Worm (Caenorhabditis elegans): ENCODE results near the gene C24H11.5.

Gene C24H11.5

DNA sequence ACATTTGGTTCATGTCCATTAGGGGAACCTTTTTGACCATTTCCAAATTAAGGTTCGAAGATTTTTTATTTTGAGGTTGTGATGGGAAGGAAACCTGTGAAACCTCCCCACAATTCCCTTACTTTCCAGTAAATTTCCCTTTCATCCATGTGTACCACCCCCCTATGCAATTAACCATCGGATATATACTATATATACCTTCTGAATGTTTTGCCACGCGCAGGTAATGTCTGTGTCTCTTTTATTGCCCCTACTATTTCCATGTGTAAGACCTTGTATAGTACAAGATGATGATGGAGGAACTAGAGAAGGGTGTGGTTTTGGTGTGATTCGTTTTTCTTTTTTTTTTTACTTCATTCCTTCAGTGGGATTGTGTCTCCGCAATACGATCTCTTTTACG, 34.6 kb downstream of the C24H11.5 start:
- TF ChIP-seq zag-1 (tag; optimal IDR thresholded peaks at IDR 0.05) (no peak), unc-62 (GFP tag; optimal IDR thresholded peaks at IDR 0.05) (no peak), nhr-25 (tag; optimal IDR thresholded peaks at IDR 0.05) (peak; percentile 45), elt-3 (tag; optimal IDR thresholded peaks at IDR 0.05) (no peak), ama-1 (optimal IDR thresholded peaks at IDR 0.05) (no peak), nhr-23 (tag; optimal IDR thresholded peaks at IDR 0.05) (peak; percentile 20)

DNA sequence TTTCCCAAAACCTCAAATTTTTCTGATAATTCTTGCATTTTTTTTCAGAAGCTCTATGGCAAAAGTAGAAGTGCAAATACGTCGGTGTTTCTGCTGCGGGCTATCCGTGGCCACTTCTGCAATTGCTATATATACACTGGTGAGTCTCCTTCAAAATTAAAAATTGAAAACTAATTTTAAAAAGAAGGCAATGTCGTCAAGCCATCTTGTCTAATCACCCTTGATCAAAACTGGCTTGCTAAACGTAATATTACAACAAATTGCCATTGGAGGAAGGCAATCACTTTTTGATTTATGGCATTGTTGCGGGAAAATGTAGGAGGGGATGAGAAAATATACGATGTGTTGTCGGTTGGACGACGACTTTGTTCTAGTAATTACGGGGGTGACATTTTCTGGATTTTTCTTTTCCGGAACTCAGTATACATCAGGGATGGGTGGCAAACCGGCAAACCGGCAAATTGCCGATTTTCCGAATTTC, 36.5 kb downstream of the C24H11.5 start, which contains the start of gene C18D11.1:
C18D11.1 (plus strand) TSS at position 51 of the 481 bp plus-strand sequence.
- TF ChIP-seq ceh-28 (tag; optimal IDR thresholded peaks at IDR 0.05) (no peak), nhr-25 (tag; optimal IDR thresholded peaks at IDR 0.05) (peak; percentile 67)

DNA sequence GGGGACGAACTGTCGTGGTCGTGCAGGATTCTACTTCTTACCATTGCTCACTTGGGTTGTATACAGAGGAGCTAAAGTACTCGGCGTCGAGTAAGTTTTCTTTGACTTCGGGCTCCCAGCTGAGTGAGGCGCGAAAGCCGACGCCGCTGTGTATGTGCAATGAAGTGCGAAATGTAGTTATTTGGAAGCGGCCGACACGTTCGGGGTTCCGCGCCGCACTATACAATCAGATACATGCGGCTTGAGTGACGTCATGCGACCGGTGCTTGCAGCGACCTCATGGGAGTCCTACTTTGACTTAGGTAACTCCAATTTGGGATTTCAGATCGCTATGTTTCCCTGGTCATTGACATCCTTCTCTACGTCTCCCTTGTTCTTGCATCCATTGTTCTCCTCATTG, 37.8 kb downstream of the C24H11.5 start:
- TF ChIP-seq nhr-67 (tag; optimal IDR thresholded peaks at IDR 0.05) (no peak), snpc-4 (tag; optimal IDR thresholded peaks at IDR 0.05) (peak; percentile 61)

DNA sequence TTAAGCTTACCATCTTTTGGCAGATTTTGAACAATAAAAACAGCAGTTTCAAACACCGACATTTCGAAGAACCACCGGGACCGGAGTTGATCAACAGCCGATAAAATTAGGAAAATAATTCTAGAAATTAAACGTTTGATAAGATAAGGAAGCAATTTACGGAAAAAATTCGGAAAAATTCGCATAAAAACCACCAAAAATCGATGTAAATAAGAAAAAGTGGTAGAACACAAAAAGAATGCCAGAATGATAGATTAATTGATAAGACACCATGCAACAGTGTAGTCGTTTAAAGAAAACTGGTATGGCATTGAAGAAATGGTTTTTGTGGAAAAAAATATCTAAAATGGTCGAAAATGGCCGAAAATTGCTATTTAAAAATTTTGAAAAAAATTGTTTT, 42.4 kb downstream of the C24H11.5 start, which contains the start of gene maa-1:
maa-1 (minus strand) TSS at position 120 of the 400 bp plus-strand sequence.
- TF ChIP-seq pha-4 (tag; optimal IDR thresholded peaks at IDR 0.05) (peak; percentile 68), nhr-12 (tag; optimal IDR thresholded peaks at IDR 0.05) (no peak), mml-1 (tag; optimal IDR thresholded peaks at IDR 0.05) (no peak), ceh-28 (tag; optimal IDR thresholded peaks at IDR 0.05) (peak; percentile 7), pqm-1 (tag; optimal IDR thresholded peaks at IDR 0.05) (peak; percentile 78), ztf-11 (tag; optimal IDR thresholded peaks at IDR 0.05) (no peak), elt-2 (tag; optimal IDR thresholded peaks at IDR 0.05) (peak; percentile 89), egl-5 (tag; optimal IDR thresholded peaks at IDR 0.05) (no peak)

DNA sequence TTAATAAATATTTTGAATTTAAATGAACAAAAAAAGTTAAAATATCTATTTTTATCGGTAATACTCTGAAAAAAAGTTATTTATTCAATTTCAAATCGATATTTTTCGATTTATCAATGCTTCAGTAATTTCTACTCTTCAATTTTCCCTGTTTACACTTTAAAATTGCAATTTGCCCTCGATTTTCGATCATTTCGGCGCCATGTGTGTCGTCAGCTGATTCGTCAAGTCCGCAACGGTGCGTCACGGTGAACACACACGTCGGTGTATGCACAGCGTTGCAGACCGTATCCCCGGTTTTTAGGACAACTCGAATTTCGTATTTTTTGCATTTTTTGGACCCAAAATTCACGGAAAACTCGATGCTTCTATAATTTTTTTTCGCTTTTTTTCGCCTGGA, 43.2 kb downstream of the C24H11.5 start, which contains the start of gene C18D11.3:
C18D11.3 (plus strand) TSS at position 189 of the 400 bp plus-strand sequence.
- TF ChIP-seq nhr-23 (tag; optimal IDR thresholded peaks at IDR 0.05) (peak; percentile 83), daf-12 (tag; optimal IDR thresholded peaks at IDR 0.05) (no peak), unc-39 (tag; optimal IDR thresholded peaks at IDR 0.05) (no peak), nhr-28 (tag; optimal IDR thresholded peaks at IDR 0.05) (no peak), lin-15B (tag; optimal IDR thresholded peaks at IDR 0.05) (peak; percentile 92), tbx-2 (tag; optimal IDR thresholded peaks at IDR 0.05) (peak; percentile 17), hmg-11 (tag; optimal IDR thresholded peaks at IDR 0.05) (peak; percentile 67), sea-2 (GFP tag; optimal IDR thresholded peaks at IDR 0.05) (peak; percentile 49), lsy-12 (tag; optimal IDR thresholded peaks at IDR 0.05) (peak; percentile 48), mml-1 (tag; optimal IDR thresholded peaks at IDR 0.05) (no peak), ztf-4 (tag; optimal IDR thresholded peaks at IDR 0.05) (no peak), ceh-16 (tag; optimal IDR thresholded peaks at IDR 0.05) (no peak), pha-4 (tag; optimal IDR thresholded peaks at IDR 0.05) (peak; percentile 98), jun-1 (tag; optimal IDR thresholded peaks at IDR 0.05) (peak; percentile 66), nhr-237 (tag; optimal IDR thresholded peaks at IDR 0.05) (no peak), R02D3.7 (tag; optimal IDR thresholded peaks at IDR 0.05) (no peak), elt-2 (tag; optimal IDR thresholded peaks at IDR 0.05) (peak; percentile 86), fos-1 (tag; optimal IDR thresholded peaks at IDR 0.05) (no peak), nhr-12 (tag; optimal IDR thresholded peaks at IDR 0.05) (no peak), ZK546.5 (tag; optimal IDR thresholded peaks at IDR 0.05) (no peak), nhr-11 (tag; optimal IDR thresholded peaks at IDR 0.05) (no peak), ceh-28 (tag; optimal IDR thresholded peaks at IDR 0.05) (peak; percentile 50), ceh-9 (tag; optimal IDR thresholded peaks at IDR 0.05) (no peak), nhr-77 (tag; optimal IDR thresholded peaks at IDR 0.05) (no peak), nhr-43 (tag; optimal IDR thresholded peaks at IDR 0.05; ENCODE audit: poor library complexity, severe bottlenecking) (peak; percentile 37), ama-1 (optimal IDR thresholded peaks at IDR 0.05) (peak; percentile 1), nhr-76 (tag; optimal IDR thresholded peaks at IDR 0.05) (no peak), aly-2 (tag; optimal IDR thresholded peaks at IDR 0.05) (no peak), snpc-4 (tag; optimal IDR thresholded peaks at IDR 0.05) (peak; percentile 89), egl-5 (tag; optimal IDR thresholded peaks at IDR 0.05) (peak; percentile 90), ztf-11 (tag; optimal IDR thresholded peaks at IDR 0.05) (no peak), skn-1 (tag; optimal IDR thresholded peaks at IDR 0.05) (peak; percentile 66), fkh-10 (GFP tag; optimal IDR thresholded peaks at IDR 0.05) (no peak), mdl-1 (tag; optimal IDR thresholded peaks at IDR 0.05) (no peak), fkh-2 (tag; optimal IDR thresholded peaks at IDR 0.05) (no peak), elt-3 (tag; optimal IDR thresholded peaks at IDR 0.05) (no peak), zag-1 (tag; optimal IDR thresholded peaks at IDR 0.05) (no peak), egl-27 (tag; optimal IDR thresholded peaks at IDR 0.05) (no peak), ceh-82 (tag; optimal IDR thresholded peaks at IDR 0.05) (no peak), nhr-25 (tag; optimal IDR thresholded peaks at IDR 0.05) (peak; percentile 93), elt-1 (tag; optimal IDR thresholded peaks at IDR 0.05) (peak; percentile 15), eor-1 (tag; optimal IDR thresholded peaks at IDR 0.05) (no peak)
